Worm (Caenorhabditis elegans) whole organism, early embryonic: ENCODE measurements around the gene pgap-3.

Experiments used
- B0310.2 ChIP-seq: sonication (generic microtip); optimal IDR thresholded peaks from 2 replicates; lab custom pipeline; 2016; ENCODE audit warnings: mild to moderate bottlenecking, missing genetic modification characterization, missing compliant biosample characterization
- aly-1 ChIP-seq: sonication (generic microtip); optimal IDR thresholded peaks from 2 replicates; lab custom pipeline; 2016; ENCODE audit warnings: missing genetic modification characterization, missing compliant biosample characterization
- ama-1 ChIP-seq: fragments of 150-350 bp; optimal IDR thresholded peaks from 2 replicates; lab custom pipeline; 2014
- ceh-13 ChIP-seq: fragments of 200-800 bp; sonication (Bioruptor generic); optimal IDR thresholded peaks from 2 replicates; lab custom pipeline; 2018; ENCODE audit warnings: mild to moderate bottlenecking, missing genetic modification characterization, missing compliant biosample characterization
- ceh-36 ChIP-seq: sonication (generic microtip); optimal IDR thresholded peaks from 2 replicates; lab custom pipeline; 2016; ENCODE audit warnings: missing genetic modification characterization, inconsistent platforms, missing compliant biosample characterization
- flt-1 ChIP-seq: fragments of 200-800 bp; sonication (Bioruptor generic); IDR thresholded peaks from 2 replicates; pipeline ENCODE4 v1.3.6; 2022; ENCODE audit warnings: missing genetic modification characterization, missing compliant biosample characterization
- hmbx-1 ChIP-seq: sonication (generic microtip); optimal IDR thresholded peaks from 2 replicates; lab custom pipeline; 2016; ENCODE audit warnings: mild to moderate bottlenecking, missing genetic modification characterization, missing compliant biosample characterization
- hmg-4 ChIP-seq: fragments of 200-800 bp; sonication (Bioruptor generic); optimal IDR thresholded peaks from 2 replicates; lab custom pipeline; 2018; ENCODE audit warnings: mild to moderate bottlenecking, missing genetic modification characterization, missing compliant biosample characterization
- pes-1 ChIP-seq: fragments of 200-800 bp; sonication (Bioruptor generic); IDR thresholded peaks from 2 replicates; pipeline ENCODE4 v1.3.6; 2022; ENCODE audit warnings: missing genetic modification reagents, missing genetic modification characterization, missing compliant biosample characterization
- sea-1 ChIP-seq: fragments of 200-800 bp; sonication (Bioruptor generic); conservative IDR thresholded peaks from 2 replicates; pipeline ENCODE4 v1.3.6; 2022; ENCODE audit warnings: missing genetic modification characterization, missing compliant biosample characterization
- tbx-11 ChIP-seq: fragments of 200-800 bp; sonication (Bioruptor generic); IDR thresholded peaks from 2 replicates; pipeline ENCODE4 v1.3.6; 2022; ENCODE audit warnings: missing genetic modification characterization, missing compliant biosample characterization
- tra-4 ChIP-seq: sonication (generic microtip); optimal IDR thresholded peaks from 2 replicates; lab custom pipeline; 2017; ENCODE audit warnings: missing genetic modification characterization, missing compliant biosample characterization

- no peak for TF ChIP-seq ceh-13
- TF ChIP-seq pes-1 (GFP tag; lab: Robert Waterston, UW), result no peak
- no peak for TF ChIP-seq ama-1 (lab: Kevin White, UChicago)
- no peak for TF ChIP-seq hmg-4 (GFP tag; lab: Kevin White, UChicago)
- no peak for TF ChIP-seq sea-1 (GFP tag; lab: Robert Waterston, UW)
- no peak for TF ChIP-seq aly-1 (tag; lab: Kevin White, UChicago)
- no peak for TF ChIP-seq hmbx-1
- no peak for TF ChIP-seq tra-4 (tag; lab: Kevin White, UChicago)
- TF ChIP-seq flt-1 (GFP tag; lab: Robert Waterston, UW), result no peak
- no peak for TF ChIP-seq ceh-36 (tag; lab: Kevin White, UChicago)
- no peak for TF ChIP-seq tbx-11 (GFP tag; lab: Robert Waterston, UW)
- no peak for TF ChIP-seq B0310.2
Observed at ce11 chrV:6063330-6063729, 15.6 kb upstream of the pgap-3 start, which contains the start of gene Y38A10A.2.
